Fruit fly (Drosophila melanogaster) whole organism, embryonic: ENCODE results near the gene AIMP2.

Source experiments
- Aef1 ChIP-seq: fragments of 200-800 bp; sonication (Bioruptor generic); IDR thresholded peaks from 3 replicates; pipeline ENCODE4 v1.3.6; 2022; ENCODE audit warnings: missing biosample characterization, missing genetic modification characterization
- B-H1 ChIP-seq: fragments of 200-800 bp; sonication (Bioruptor generic); IDR thresholded peaks from 3 replicates; pipeline ENCODE4 v1.3.6; 2022; ENCODE audit warnings: missing biosample characterization, missing genetic modification characterization
- Bgb ChIP-seq: fragments of 200-800 bp; sonication (Bioruptor generic); IDR thresholded peaks from 2 replicates; pipeline ENCODE4 v1.3.6; 2022; ENCODE audit warnings: missing biosample characterization, missing genetic modification characterization; ENCODE audit not compliant: partially characterized antibody
- Blimp-1 ChIP-seq: fragments of 200-800 bp; sonication (Bioruptor generic); optimal IDR thresholded peaks from 3 replicates; lab custom pipeline; 2018; ENCODE audit warnings: missing biosample characterization, missing genetic modification characterization, mild to moderate bottlenecking, moderate library complexity, missing genetic modification reagents
- CG14710 ChIP-seq: fragments of 200-800 bp; sonication (Bioruptor generic); optimal IDR thresholded peaks from 3 replicates; lab custom pipeline; 2019; ENCODE audit warnings: missing biosample characterization, mild to moderate bottlenecking, missing genetic modification characterization, moderate library complexity
- CG16813 ChIP-seq: fragments of 200-800 bp; sonication (Bioruptor generic); IDR thresholded peaks from 3 replicates; pipeline ENCODE4 v1.3.6; 2022; ENCODE audit warnings: missing biosample characterization, missing genetic modification characterization; ENCODE audit not compliant: partially characterized antibody
- CG17328 ChIP-seq: fragments of 200-800 bp; sonication (Bioruptor generic); IDR thresholded peaks from 2 replicates; pipeline ENCODE4 v1.3.6; 2022; ENCODE audit warnings: missing biosample characterization, missing genetic modification characterization
- CG18011 ChIP-seq: fragments of 200-800 bp; sonication (Bioruptor generic); optimal IDR thresholded peaks from 2 replicates; lab custom pipeline; 2017; ENCODE audit warnings: missing biosample characterization, missing genetic modification characterization, mild to moderate bottlenecking, moderate library complexity, missing genotype
- CG2202 ChIP-seq: fragments of 200-800 bp; sonication (Bioruptor generic); optimal IDR thresholded peaks from 2 replicates; lab custom pipeline; 2018; ENCODE audit warnings: missing biosample characterization, mild to moderate bottlenecking, missing genetic modification characterization
- CG31224 ChIP-seq: fragments of 200-800 bp; sonication (Bioruptor generic); IDR thresholded peaks from 2 replicates; pipeline ENCODE4 v1.3.6; 2022; ENCODE audit warnings: missing biosample characterization, missing genetic modification characterization
- CG3838 ChIP-seq: fragments of 200-800 bp; sonication (Bioruptor generic); optimal IDR thresholded peaks from 3 replicates; lab custom pipeline; 2016; ENCODE audit warnings: missing biosample characterization, missing genetic modification characterization
- CG4282 ChIP-seq: fragments of 200-800 bp; sonication (Bioruptor generic); optimal IDR thresholded peaks from 2 replicates; lab custom pipeline; 2016; ENCODE audit warnings: missing biosample characterization, missing genetic modification characterization
- CG4854 ChIP-seq: fragments of 200-800 bp; sonication (Bioruptor generic); optimal IDR thresholded peaks from 2 replicates; lab custom pipeline; 2016; ENCODE audit warnings: missing biosample characterization, missing genetic modification characterization, inconsistent platforms
- CG5245 ChIP-seq: fragments of 200-800 bp; sonication (Bioruptor generic); optimal IDR thresholded peaks from 3 replicates; lab custom pipeline; 2016; ENCODE audit warnings: missing biosample characterization, missing genetic modification characterization
- CG5953 ChIP-seq: fragments of 200-800 bp; sonication (Bioruptor generic); IDR thresholded peaks from 2 replicates; pipeline ENCODE4 v1.3.6; 2022; ENCODE audit warnings: missing biosample characterization, missing genetic modification characterization
- CG6254 ChIP-seq: fragments of 200-800 bp; sonication (Bioruptor generic); optimal IDR thresholded peaks from 3 replicates; lab custom pipeline; 2017; ENCODE audit warnings: mild to moderate bottlenecking, missing biosample characterization, missing genetic modification reagents, missing genetic modification characterization
- CG7963 ChIP-seq: fragments of 200-800 bp; sonication (Bioruptor generic); IDR thresholded peaks from 3 replicates; pipeline ENCODE4 v1.3.6; 2022; ENCODE audit warnings: missing biosample characterization, missing genetic modification characterization; ENCODE audit not compliant: partially characterized antibody
- CG7987 ChIP-seq: fragments of 200-800 bp; sonication (Bioruptor generic); optimal IDR thresholded peaks from 2 replicates; lab custom pipeline; 2018; ENCODE audit warnings: missing biosample characterization, mild to moderate bottlenecking, missing genetic modification characterization, moderate library complexity
- CG8089 ChIP-seq: fragments of 200-800 bp; sonication (Bioruptor generic); optimal IDR thresholded peaks from 3 replicates; lab custom pipeline; 2016; ENCODE audit warnings: missing biosample characterization, missing genetic modification characterization
- CHES-1-like ChIP-seq: fragments of 200-800 bp; sonication (Bioruptor generic); optimal IDR thresholded peaks from 2 replicates; lab custom pipeline; 2016; ENCODE audit warnings: missing biosample characterization, missing genetic modification characterization
- Dek ChIP-seq: fragments of 200-800 bp; sonication (Bioruptor generic); optimal IDR thresholded peaks from 3 replicates; lab custom pipeline; 2019; ENCODE audit warnings: missing biosample characterization, mild to moderate bottlenecking, missing genetic modification characterization, moderate library complexity
- Eip74EF ChIP-seq, 2 experiments: fragments of 200-800 bp in 1 of 2; fragments of >200 bp in 1 of 2; sonication (Bioruptor generic) in 1 of 2; optimal IDR thresholded peaks; 2 replicates each; lab custom pipeline; 2017 to 2019; ENCODE audit warnings: missing biosample characterization in 2 of 2, missing genetic modification characterization in 2 of 2, mild to moderate bottlenecking in 1 of 2, moderate library complexity in 1 of 2
- Fer1 ChIP-seq: fragments of 200-800 bp; sonication (Bioruptor generic); optimal IDR thresholded peaks from 2 replicates; lab custom pipeline; 2017; ENCODE audit warnings: missing biosample characterization, mild to moderate bottlenecking, missing genetic modification characterization
- HHEX ChIP-seq: fragments of 200-800 bp; sonication (Bioruptor generic); optimal IDR thresholded peaks from 3 replicates; lab custom pipeline; 2017; ENCODE audit warnings: missing biosample characterization, mild to moderate bottlenecking, missing genetic modification characterization, missing genetic modification reagents
- MBD-R2 ChIP-seq: fragments of 200-800 bp; sonication (Bioruptor generic); IDR thresholded peaks from 2 replicates; pipeline ENCODE4 v1.3.6; 2022; ENCODE audit warnings: missing biosample characterization, missing genetic modification characterization
- Mes4 ChIP-seq: fragments of 200-800 bp; sonication (Bioruptor generic); optimal IDR thresholded peaks from 2 replicates; lab custom pipeline; 2016; ENCODE audit warnings: missing biosample characterization, missing genetic modification characterization
- Oli ChIP-seq: fragments of 200-800 bp; sonication (Bioruptor generic); optimal IDR thresholded peaks from 2 replicates; lab custom pipeline; 2018; ENCODE audit warnings: missing biosample characterization, mild to moderate bottlenecking, missing genetic modification characterization, moderate library complexity
- Opbp ChIP-seq: fragments of 200-800 bp; sonication (Bioruptor generic); IDR thresholded peaks from 3 replicates; pipeline ENCODE4 v1.3.6; 2022; ENCODE audit warnings: missing biosample characterization, missing genetic modification characterization; ENCODE audit not compliant: partially characterized antibody
- Sin3A ChIP-seq: fragments of >200 bp; optimal IDR thresholded peaks from 2 replicates; lab custom pipeline; 2018
- Sry-δ ChIP-seq: fragments of 200-800 bp; sonication (Bioruptor generic); optimal IDR thresholded peaks from 2 replicates; lab custom pipeline; 2016; ENCODE audit warnings: missing biosample characterization, missing genetic modification characterization
- aop ChIP-seq: fragments of 200-800 bp; sonication (Bioruptor generic); IDR thresholded peaks from 2 replicates; pipeline ENCODE4 v1.3.6; 2022; ENCODE audit warnings: missing biosample characterization, missing genetic modification characterization
- ash1 ChIP-seq: fragments of 200-800 bp; sonication (Bioruptor generic); optimal IDR thresholded peaks from 2 replicates; lab custom pipeline; 2018; ENCODE audit warnings: missing biosample characterization, mild to moderate bottlenecking, missing genetic modification characterization
- caup ChIP-seq: fragments of 200-800 bp; sonication (Bioruptor generic); optimal IDR thresholded peaks from 3 replicates; lab custom pipeline; 2017; ENCODE audit warnings: missing biosample characterization, mild to moderate bottlenecking, missing genetic modification characterization, moderate library complexity; ENCODE audit not compliant: severe bottlenecking
- crp ChIP-seq, 2 experiments: fragments of 200-800 bp; sonication (Bioruptor generic); optimal IDR thresholded peaks; 2 replicates in 1 of 2; 3 replicates in 1 of 2; lab custom pipeline; 2017; ENCODE audit warnings: missing biosample characterization in 2 of 2, missing genetic modification characterization in 2 of 2, mild to moderate bottlenecking in 1 of 2, moderate library complexity in 1 of 2
- fru ChIP-seq: fragments of >200 bp; optimal IDR thresholded peaks from 2 replicates; lab custom pipeline; 2017
- gce ChIP-seq: fragments of 200-800 bp; sonication (Bioruptor generic); IDR thresholded peaks from 3 replicates; pipeline ENCODE4 v1.3.6; 2022; ENCODE audit warnings: missing biosample characterization, missing genetic modification characterization
- gsb-n ChIP-seq: fragments of 200-800 bp; sonication (Bioruptor generic); optimal IDR thresholded peaks from 3 replicates; lab custom pipeline; 2018; ENCODE audit warnings: missing biosample characterization, mild to moderate bottlenecking, missing genetic modification characterization
- hth ChIP-seq: fragments of >200 bp; optimal IDR thresholded peaks from 2 replicates; lab custom pipeline; 2017; ENCODE audit warnings: inconsistent platforms
- nerfin-1 ChIP-seq: fragments of 200-800 bp; sonication (Bioruptor generic); optimal IDR thresholded peaks from 3 replicates; lab custom pipeline; 2019; ENCODE audit warnings: missing biosample characterization, mild to moderate bottlenecking, missing genetic modification characterization, moderate library complexity
- nom ChIP-seq: fragments of 200-800 bp; sonication (Bioruptor generic); optimal IDR thresholded peaks from 2 replicates; lab custom pipeline; 2017; ENCODE audit warnings: missing biosample characterization, missing genetic modification characterization, mild to moderate bottlenecking, moderate library complexity, missing genetic modification reagents
- pan ChIP-seq, 4 experiments: fragments of >200 bp in 3 of 4; fragments of 200-800 bp in 1 of 4; sonication (Bioruptor generic) in 1 of 4; optimal IDR thresholded peaks in 3 of 4; IDR thresholded peaks in 1 of 4; 2 replicates each; pipeline versions ENCODE4 v1.3.6 to Lab custom; 2017 to 2022; ENCODE audit warnings: missing biosample characterization in 2 of 4, missing genetic modification characterization in 2 of 4, mixed read lengths in 1 of 4
- pfk ChIP-seq: fragments of 200-800 bp; sonication (Bioruptor generic); optimal IDR thresholded peaks from 2 replicates; lab custom pipeline; 2018; ENCODE audit warnings: missing biosample characterization, mild to moderate bottlenecking, missing genetic modification characterization, moderate library complexity
- pho ChIP-seq: fragments of 200-800 bp; sonication (Bioruptor generic); optimal IDR thresholded peaks from 2 replicates; lab custom pipeline; 2016; ENCODE audit warnings: missing biosample characterization, missing genetic modification characterization
- sens-2 ChIP-seq: fragments of 200-800 bp; sonication (Bioruptor generic); IDR thresholded peaks from 2 replicates; pipeline ENCODE4 v1.3.6; 2022; ENCODE audit warnings: missing biosample characterization, missing genetic modification characterization
- slou ChIP-seq: fragments of 200-800 bp; sonication (Bioruptor generic); optimal IDR thresholded peaks from 3 replicates; lab custom pipeline; 2016; ENCODE audit warnings: missing biosample characterization, missing genetic modification characterization
- sob ChIP-seq: fragments of 200-800 bp; sonication (Bioruptor generic); IDR thresholded peaks from 2 replicates; pipeline ENCODE4 v1.3.6; 2022; ENCODE audit warnings: missing biosample characterization, missing genetic modification characterization
- wdn ChIP-seq: fragments of 200-800 bp; sonication (Bioruptor generic); IDR thresholded peaks from 2 replicates; pipeline ENCODE4 v1.3.6; 2022; ENCODE audit warnings: missing biosample characterization, missing genetic modification characterization
- wor ChIP-seq: fragments of 200-800 bp; sonication (Bioruptor generic); IDR thresholded peaks from 2 replicates; pipeline ENCODE4 v1.3.6; 2022; ENCODE audit warnings: missing biosample characterization, missing genetic modification characterization
- zfh2 ChIP-seq: fragments of 200-800 bp; sonication (Bioruptor generic); optimal IDR thresholded peaks from 2 replicates; lab custom pipeline; 2016; ENCODE audit warnings: missing biosample characterization, missing genetic modification characterization

Gene AIMP2

dm6 chr3L:15619626-15620247 is 36.3 kb downstream of the AIMP2 start, which contains the start of gene Phs (continued):
- TF ChIP-seq gsb-n (tag; lab: Kevin White, UChicago) (peak; percentile 96), CG17328 (GFP tag; lab: Robert Waterston, UW) (peak; percentile 66), CG7963 (no peak), CG16813 (peak; percentile 55; the same call in 2 of the 3 replicates), nerfin-1 (tag; lab: Kevin White, UChicago) (peak; percentile 49), Fer1 (GFP tag; lab: Kevin White, UChicago) (peak; percentile 79), CG5953 (GFP tag; lab: Robert Waterston, UW) (peak; percentile 65), wor (no peak), Bgb (GFP tag; lab: Robert Waterston, UW) (peak; percentile 65), crp (GFP tag; optimal IDR thresholded peaks at IDR 0.05; lab: Kevin White, UChicago) (peak in 1 of 2 experiments; percentile 35), Sry-δ (peak; percentile 59), fru (lab: Kevin White, UChicago) (no peak), Aef1 (GFP tag; lab: Robert Waterston, UW) (peak; percentile 55), CG31224 (GFP tag; lab: Robert Waterston, UW) (no peak), CG4282 (peak; percentile 86), Dek (tag; lab: Kevin White, UChicago) (peak; percentile 12), CG4854 (GFP tag; lab: Kevin White, UChicago) (peak; percentile 77), CG3838 (peak; percentile 61), sens-2 (GFP tag; lab: Robert Waterston, UW) (peak; percentile 63), Oli (tag; lab: Kevin White, UChicago) (peak; percentile 9), pan (optimal IDR thresholded peaks at IDR 0.05; lab: Kevin White, UChicago) (no peak), pan (GFP tag; optimal IDR thresholded peaks at IDR 0.05 in 1 of 2, IDR thresholded peaks at IDR 0.05 in 1 of 2) (peak in 1 of 2 experiments; percentile 71), CG2202 (tag; lab: Kevin White, UChicago) (peak; percentile 51), MBD-R2 (GFP tag; lab: Robert Waterston, UW) (peak; percentile 79; the same call in 1 of the 2 replicates), caup (GFP tag; lab: Kevin White, UChicago) (peak; percentile 88), zfh2 (peak; percentile 94), CG14710 (tag; lab: Kevin White, UChicago) (peak; percentile 75), B-H1 (GFP tag; lab: Robert Waterston, UW) (no peak), Eip74EF (GFP tag; optimal IDR thresholded peaks at IDR 0.05; lab: Kevin White, UChicago) (no peak), hth (no peak), Sin3A (lab: Kevin White, UChicago) (peak; percentile 54), pho (GFP tag; lab: Kevin White, UChicago) (peak; percentile 76), ash1 (GFP tag; lab: Kevin White, UChicago) (peak; percentile 82), CHES-1-like (peak; percentile 91), CG8089 (GFP tag; lab: Kevin White, UChicago) (peak; percentile 76), Mes4 (peak; percentile 72), aop (GFP tag; lab: Robert Waterston, UW) (peak; percentile 15; the same call in 1 of the 2 replicates), CG6254 (GFP tag; lab: Kevin White, UChicago) (peak; percentile 58), pfk (GFP tag; lab: Kevin White, UChicago) (peak; percentile 25), HHEX (peak; percentile 76), nom (peak; percentile 59), Blimp-1 (peak; percentile 49), gce (0 out of 3 replicates have a peak, but pooled peaks have one; percentile 53), CG18011 (GFP tag; lab: Kevin White, UChicago) (peak; percentile 56), CG5245 (GFP tag; lab: Kevin White, UChicago) (peak; percentile 77), wdn (GFP tag; lab: Robert Waterston, UW) (peak; percentile 76), Opbp (GFP tag; lab: Robert Waterston, UW) (peak; percentile 72; the same call in 2 of the 3 replicates), sob (GFP tag; lab: Robert Waterston, UW) (peak; percentile 96), slou (GFP tag; lab: Kevin White, UChicago) (peak; percentile 59), CG7987 (GFP tag; lab: Kevin White, UChicago) (peak; percentile 88)
